Fruit fly (Drosophila melanogaster) Kc167 (cell line): ENCODE results near the gene CG32112.

Source experiments
- Myc ChIP-seq: fragments of >200 bp; optimal IDR thresholded peaks from 2 replicates; lab custom pipeline; 2017; ENCODE audit warnings: missing external identifiers
- Sin3A ChIP-seq: fragments of >200 bp; optimal IDR thresholded peaks from 2 replicates; lab custom pipeline; 2018; ENCODE audit warnings: missing external identifiers
- h ChIP-seq: fragments of >200 bp; optimal IDR thresholded peaks from 3 replicates; lab custom pipeline; 2018; ENCODE audit warnings: missing external identifiers
- insv ChIP-seq: fragments of >200 bp; optimal IDR thresholded peaks from 3 replicates; lab custom pipeline; 2018; ENCODE audit warnings: missing external identifiers
- psq ChIP-seq: fragments of >200 bp; optimal IDR thresholded peaks from 2 replicates; lab custom pipeline; 2017; ENCODE audit warnings: missing external identifiers
- ttk ChIP-seq: sonication (Bioruptor generic); optimal IDR thresholded peaks from 2 replicates; lab custom pipeline; 2017; ENCODE audit warnings: missing external identifiers

The CG32112 gene

dm6 chr3L:12735707-12736106 is 5.8 kb upstream of the CG32112 start:
- TF ChIP-seq h (lab: Kevin White, UChicago) (no peak), insv (no peak), Sin3A (lab: Kevin White, UChicago) (no peak), Myc (lab: Kevin White, UChicago) (no peak), psq (lab: Kevin White, UChicago) (no peak), ttk (lab: Kevin White, UChicago) (no peak)

DNA sequence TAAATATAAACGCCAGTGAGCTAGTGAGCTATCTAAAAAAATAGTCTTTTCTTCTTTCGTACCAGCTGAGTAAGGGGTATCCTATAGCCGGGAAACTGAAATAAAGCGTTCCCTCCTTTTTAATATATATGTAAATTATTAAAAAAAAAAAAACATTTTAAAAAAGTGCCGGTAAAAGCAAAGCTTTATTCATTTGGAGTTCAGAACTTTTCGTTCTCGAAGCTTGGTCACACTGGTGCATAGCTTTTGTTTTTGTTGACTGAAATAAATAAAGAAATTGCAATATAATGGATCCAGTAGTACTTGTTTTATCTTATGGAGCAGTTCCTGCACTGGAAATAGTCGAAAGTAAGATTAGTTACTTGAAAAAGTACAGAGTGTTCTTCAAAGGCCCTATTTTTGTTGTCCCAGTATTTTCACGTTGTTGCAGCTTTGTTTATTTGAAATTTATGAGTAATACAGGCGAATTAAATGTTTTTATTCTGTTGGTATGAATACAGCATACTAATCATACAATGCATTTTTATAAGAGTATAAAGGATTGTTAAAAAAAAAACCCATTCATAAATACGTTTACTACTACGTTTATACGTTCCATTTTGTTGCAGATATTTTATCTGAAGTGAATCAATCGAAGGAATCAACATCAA is 3.7 kb downstream of the CG32112 start, which contains the start of gene CG32109:
CG32109 (plus strand) TSS at position 224 of the 650 bp plus-strand sequence.
- no peak for TF ChIP-seq insv
- TF ChIP-seq psq (lab: Kevin White, UChicago) = no peak
- TF ChIP-seq h (lab: Kevin White, UChicago) = no peak
- TF ChIP-seq ttk (lab: Kevin White, UChicago) = no peak
- no peak for TF ChIP-seq Sin3A (lab: Kevin White, UChicago)
- TF ChIP-seq Myc (lab: Kevin White, UChicago) = no peak

DNA sequence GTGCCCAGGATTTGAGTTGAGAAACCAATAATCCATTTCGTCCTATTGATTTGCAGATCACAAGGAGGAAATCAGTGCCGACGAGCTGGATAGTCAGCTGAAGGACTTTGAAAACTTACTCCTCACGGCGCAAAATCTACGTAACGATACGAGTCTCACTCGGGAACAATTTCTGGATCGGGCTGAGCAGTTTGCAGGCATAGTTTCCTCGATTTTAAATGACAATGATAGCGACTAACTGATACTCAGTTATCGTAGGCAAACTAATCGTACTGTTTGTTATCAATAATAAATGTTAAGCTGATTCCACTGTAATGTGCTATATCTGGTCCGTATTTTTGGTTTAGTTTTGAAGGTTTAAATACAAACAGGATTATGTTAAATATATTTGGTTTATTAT is 4.7 kb downstream of the CG32112 start:
- no peak for TF ChIP-seq insv
- TF ChIP-seq ttk (lab: Kevin White, UChicago) = no peak
- no peak for TF ChIP-seq h (lab: Kevin White, UChicago)
- no peak for TF ChIP-seq Sin3A (lab: Kevin White, UChicago)
- no peak for TF ChIP-seq psq (lab: Kevin White, UChicago)
- no peak for TF ChIP-seq Myc (lab: Kevin White, UChicago)

DNA sequence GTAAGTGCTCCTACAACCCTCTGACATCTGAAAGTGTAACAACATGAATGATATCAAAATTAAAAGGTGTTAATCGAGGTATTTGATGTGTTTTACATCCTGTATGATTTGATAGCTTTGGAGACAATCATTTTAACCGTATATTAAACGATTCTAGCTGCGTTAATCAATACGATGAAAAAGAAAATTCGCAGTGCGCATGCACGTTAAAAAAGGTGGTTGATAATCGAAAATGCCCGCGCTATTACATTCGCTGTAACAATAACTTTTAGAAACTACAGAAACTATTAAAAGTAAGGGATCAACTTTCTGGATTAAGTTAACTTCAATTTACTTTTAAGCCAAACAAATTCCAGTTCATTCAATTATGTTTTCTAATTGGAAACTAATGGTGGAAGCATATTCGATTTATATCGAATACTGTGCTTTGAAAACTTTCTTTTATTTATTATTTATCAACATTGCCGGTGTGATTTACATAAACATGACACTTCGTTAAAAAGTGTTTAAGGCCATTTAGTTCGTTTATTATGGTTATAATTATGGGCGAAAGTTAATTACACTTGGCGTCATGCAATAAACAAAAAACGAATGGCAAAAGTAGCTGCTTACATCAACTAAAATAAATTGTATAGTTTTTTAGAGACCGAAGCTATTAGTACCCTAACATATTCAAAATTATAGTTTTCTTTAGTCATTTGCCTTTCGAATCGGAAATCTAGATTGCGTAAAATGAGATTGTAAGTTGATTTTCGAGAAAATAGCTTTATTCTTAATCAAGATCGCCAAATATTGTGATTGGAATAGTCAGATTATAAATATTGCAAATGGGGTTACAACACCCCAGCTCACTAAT is 7.4 kb downstream of the CG32112 start:
- no peak for TF ChIP-seq insv
- TF ChIP-seq h (lab: Kevin White, UChicago) = no peak

dm6 chr3L:12749567-12750535 is 8.3 kb downstream of the CG32112 start, which contains the start of the genes Klc and CG10984:
Klc (minus strand) TSS chr3L:12750056.
CG10984 (plus strand) TSS chr3L:12750119.
- TF ChIP-seq h (lab: Kevin White, UChicago) (no peak), Myc (lab: Kevin White, UChicago) (no peak), psq (lab: Kevin White, UChicago) (no peak)

DNA sequence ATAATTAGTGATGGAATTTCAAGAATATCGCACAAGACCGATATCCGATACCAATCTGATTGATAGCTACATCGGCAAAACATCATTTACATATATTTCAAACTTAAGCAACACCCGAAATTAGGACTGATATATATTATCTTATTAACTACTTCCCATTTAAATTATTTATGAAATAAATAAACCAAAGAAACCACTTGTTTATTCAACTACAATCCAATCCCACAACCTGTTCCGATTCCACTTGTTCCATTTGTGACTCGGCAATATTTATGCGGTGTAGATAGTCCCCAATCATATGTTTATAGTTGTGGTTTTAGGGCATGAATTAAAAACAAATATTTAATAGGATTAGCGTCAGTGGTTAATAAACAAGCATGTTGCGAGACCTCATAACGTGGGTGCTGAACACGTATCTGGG is 13.3 kb downstream of the CG32112 start, which contains the start of the genes CG10973 and Vps13D:
CG10973 (minus strand) TSS at position 6 of the 421 bp plus-strand sequence.
Vps13D (plus strand) TSS at position 281 of the 421 bp plus-strand sequence.
- TF ChIP-seq h (lab: Kevin White, UChicago) = no peak
- TF ChIP-seq Myc (lab: Kevin White, UChicago) = no peak
- no peak for TF ChIP-seq psq (lab: Kevin White, UChicago)
- TF ChIP-seq insv = no peak
- TF ChIP-seq ttk (lab: Kevin White, UChicago) = no peak
- TF ChIP-seq Sin3A (lab: Kevin White, UChicago) = no peak

- TF ChIP-seq Myc (lab: Kevin White, UChicago) (no peak), h (lab: Kevin White, UChicago) (no peak), psq (lab: Kevin White, UChicago) (no peak)
Measured at dm6 chr3L:12772740-12773686, 31.5 kb downstream of the CG32112 start, which contains the start of gene Hip1. Hip1 (minus strand) TSS chr3L:12773573.

DNA sequence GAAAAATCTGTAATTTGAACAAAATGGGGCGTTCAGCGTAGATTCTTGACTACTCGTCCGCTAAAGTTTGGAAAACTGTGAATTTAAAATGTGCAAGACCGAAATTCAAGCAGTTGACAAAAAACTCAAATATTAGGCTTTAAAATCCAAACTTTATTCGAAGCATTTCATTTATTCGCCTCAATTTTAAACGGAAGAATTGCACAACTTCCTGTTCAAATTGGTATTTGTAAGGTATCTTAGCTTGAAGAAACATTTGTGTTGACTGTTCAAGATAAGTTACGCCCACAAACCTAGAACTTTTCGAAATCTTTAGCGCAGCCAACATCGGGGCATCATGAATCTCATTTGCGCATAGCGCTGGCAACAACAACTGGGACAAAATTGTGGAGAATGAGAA is 37.1 kb downstream of the CG32112 start, which contains the start of gene CG32106:
CG32106 (minus strand) TSS at position 101 of the 400 bp plus-strand sequence.
- TF ChIP-seq Sin3A (lab: Kevin White, UChicago) (no peak), insv (no peak), Myc (lab: Kevin White, UChicago) (no peak), ttk (lab: Kevin White, UChicago) (no peak), h (lab: Kevin White, UChicago) (no peak), psq (lab: Kevin White, UChicago) (no peak)

DNA sequence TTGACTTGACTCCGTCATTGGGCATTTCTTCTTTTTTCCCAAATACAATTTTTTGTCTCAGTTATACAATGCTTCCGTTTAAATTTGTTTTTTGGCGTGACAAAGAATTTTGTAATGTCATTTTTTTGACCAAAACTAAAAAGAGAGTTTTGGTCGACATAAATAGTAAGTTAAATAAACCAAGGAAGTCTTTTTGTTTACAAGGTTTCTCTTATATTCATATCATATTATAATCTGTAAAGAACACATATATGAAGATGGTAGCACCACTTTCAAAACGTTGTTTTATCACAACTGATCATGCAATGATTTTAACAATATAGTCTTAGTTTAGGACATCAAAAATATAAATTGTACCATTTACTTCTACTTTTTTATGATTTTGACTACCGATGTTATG is 39.5 kb downstream of the CG32112 start, which contains the start of the genes CG10969 and CG17666:
CG10969 (minus strand) TSS at position 101 of the 400 bp plus-strand sequence.
CG17666 (plus strand) TSS at position 329 of the 400 bp plus-strand sequence.
- no peak for TF ChIP-seq Myc (lab: Kevin White, UChicago)

dm6 chr3L:12789875-12790373 is 48.4 kb downstream of the CG32112 start, which contains the start of gene CG42709:
CG42709 (plus strand) TSS chr3L:12790192.
- TF ChIP-seq Myc (lab: Kevin White, UChicago) (no peak), psq (lab: Kevin White, UChicago) (no peak), insv (no peak), ttk (lab: Kevin White, UChicago) (no peak), Sin3A (lab: Kevin White, UChicago) (no peak), h (lab: Kevin White, UChicago) (no peak)
